Fruit fly (Drosophila melanogaster): Measurements from ENCODE around the gene Kdsr.

Gene Kdsr

DNA sequence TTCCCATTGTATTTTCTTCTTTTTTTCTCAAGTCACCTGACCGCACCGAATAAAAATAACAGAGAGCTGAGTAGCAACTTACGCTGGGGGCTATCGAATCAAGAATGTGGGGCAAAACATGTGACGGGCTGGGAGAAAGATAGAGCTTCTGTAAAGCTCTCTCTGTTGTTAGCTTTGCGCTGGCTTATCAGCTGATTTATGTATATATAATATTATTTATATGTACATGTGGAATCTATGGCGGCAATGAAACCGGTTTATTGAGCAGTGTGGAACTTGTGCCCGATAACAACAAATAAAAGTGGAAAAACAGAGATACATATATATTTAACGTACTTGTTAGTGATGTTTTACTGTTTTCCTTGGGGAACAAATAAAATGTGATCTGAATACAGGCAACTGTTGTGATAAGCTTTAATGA, 30.6 kb upstream of the Kdsr start, which contains the start of gene CG31098:
Gene CG31098 (minus strand): TSS at position 114 of the 421 bp plus-strand sequence.
- TF ChIP-seq CG34406 (GFP tag; optimal IDR thresholded peaks at IDR 0.05): no peak
- TF ChIP-seq CG8119 (GFP tag; IDR thresholded peaks at IDR 0.05): no peak
- TF ChIP-seq Sox102F (GFP tag; optimal IDR thresholded peaks at IDR 0.05): peak; percentile 3
- TF ChIP-seq Hr38 (GFP tag; optimal IDR thresholded peaks at IDR 0.05): no peak
- TF ChIP-seq Eip78C (GFP tag): peak; percentile 77
- TF ChIP-seq CG16779 (tag; optimal IDR thresholded peaks at IDR 0.05): peak; percentile 55
- TF ChIP-seq fkh (GFP tag; optimal IDR thresholded peaks at IDR 0.05): peak; percentile 75
- peak; percentile 33 for TF ChIP-seq vri (GFP tag; optimal IDR thresholded peaks at IDR 0.05)
- TF ChIP-seq Eip93F (GFP tag; optimal IDR thresholded peaks at IDR 0.05): peak; percentile 25
- TF ChIP-seq CG6276 (GFP tag; optimal IDR thresholded peaks at IDR 0.05): peak; percentile 32

DNA sequence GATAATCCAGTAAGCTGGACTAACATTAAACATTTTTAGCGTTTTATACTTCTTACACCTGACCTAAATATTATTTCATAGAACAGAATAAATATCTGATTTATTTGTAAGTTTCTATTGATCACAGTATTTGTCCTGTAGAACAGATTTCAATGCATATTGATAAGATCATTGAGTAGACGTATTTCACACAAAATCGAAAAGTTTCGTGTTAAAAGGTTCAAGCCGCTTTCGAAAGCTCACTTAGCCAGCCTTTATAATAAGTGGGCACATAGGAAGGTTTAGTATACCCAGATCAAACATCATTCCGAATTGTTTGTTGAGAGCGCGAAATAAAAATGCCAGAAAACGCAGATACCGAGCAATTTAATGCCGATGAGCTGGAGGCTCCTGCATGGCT, 27.3 kb upstream of the Kdsr start, which contains the start of gene CG11893:
Gene CG11893 (plus strand): TSS at position 301 of the 400 bp plus-strand sequence.
- TF ChIP-seq CG8119 (GFP tag; IDR thresholded peaks at IDR 0.05) (no peak), CG10669 (GFP tag; optimal IDR thresholded peaks at IDR 0.05) (no peak), CG6854 (GFP tag; optimal IDR thresholded peaks at IDR 0.05) (no peak), CG1621 (tag; optimal IDR thresholded peaks at IDR 0.05) (no peak), CG6276 (GFP tag; optimal IDR thresholded peaks at IDR 0.05) (no peak), vri (GFP tag; optimal IDR thresholded peaks at IDR 0.05) (no peak), CG32006 (GFP tag; optimal IDR thresholded peaks at IDR 0.05) (no peak), topi (GFP tag; optimal IDR thresholded peaks at IDR 0.05) (no peak), Smox (GFP tag; optimal IDR thresholded peaks at IDR 0.05) (no peak), pdm3 (GFP tag; optimal IDR thresholded peaks at IDR 0.05) (no peak), CG11902 (GFP tag; optimal IDR thresholded peaks at IDR 0.05) (no peak), net (GFP tag; optimal IDR thresholded peaks at IDR 0.05) (no peak)

DNA sequence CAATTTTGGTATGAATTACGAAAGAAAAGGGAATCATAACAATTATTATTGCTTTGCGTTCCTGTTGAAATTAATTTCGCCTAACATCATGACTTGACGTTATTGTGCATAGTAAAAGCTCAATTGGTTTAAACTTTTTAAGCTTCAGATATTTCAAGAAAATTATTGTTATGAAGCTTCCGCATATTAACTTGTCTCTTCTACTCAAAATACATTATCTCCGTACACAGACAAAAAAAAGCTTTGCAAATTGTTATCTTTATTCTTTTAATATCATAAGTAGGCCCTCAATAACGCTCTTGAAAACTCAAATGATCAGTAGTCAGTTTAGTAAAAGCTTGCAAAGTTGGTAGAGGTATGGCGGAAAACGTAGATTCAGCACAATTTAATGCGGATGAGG, 24.8 kb upstream of the Kdsr start, which contains the start of gene CG13658:
Gene CG13658 (plus strand): TSS at position 347 of the 400 bp plus-strand sequence.
- TF ChIP-seq CG10669 (GFP tag; optimal IDR thresholded peaks at IDR 0.05): no peak
- TF ChIP-seq Sox15 (GFP tag; optimal IDR thresholded peaks at IDR 0.05): no peak
- no peak for TF ChIP-seq CG6276 (GFP tag; optimal IDR thresholded peaks at IDR 0.05)
- no peak for TF ChIP-seq CG7368 (GFP tag; optimal IDR thresholded peaks at IDR 0.05)
- no peak for TF ChIP-seq CG3919 (GFP tag; optimal IDR thresholded peaks at IDR 0.05)
- TF ChIP-seq CG8119 (GFP tag; IDR thresholded peaks at IDR 0.05): no peak
- TF ChIP-seq CG11294 (GFP tag; IDR thresholded peaks at IDR 0.05): no peak

DNA sequence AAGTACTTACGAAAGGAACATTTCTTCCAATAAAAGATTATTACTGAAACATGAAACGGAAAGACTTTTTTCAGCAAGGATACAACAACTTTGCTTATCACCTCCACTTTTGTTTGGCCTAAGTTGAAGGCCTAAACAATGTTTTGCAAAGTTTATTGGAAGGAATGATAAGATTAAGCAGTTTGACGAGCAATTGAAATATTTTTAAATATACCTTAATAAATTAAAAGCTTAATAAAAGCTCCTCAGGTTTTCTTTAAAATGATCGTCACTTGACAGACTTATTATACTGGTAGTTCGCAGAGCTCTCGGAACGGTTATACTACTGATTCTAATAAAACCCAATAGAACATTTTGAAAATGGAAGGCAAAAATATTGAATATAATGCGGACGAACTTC, 22.9 kb upstream of the Kdsr start, which contains the start of gene CG31104:
Gene CG31104 (plus strand): TSS at position 301 of the 400 bp plus-strand sequence.
- TF ChIP-seq Eip75B (GFP tag; optimal IDR thresholded peaks at IDR 0.05) (no peak), CG10631 (GFP tag; optimal IDR thresholded peaks at IDR 0.05) (no peak)

DNA sequence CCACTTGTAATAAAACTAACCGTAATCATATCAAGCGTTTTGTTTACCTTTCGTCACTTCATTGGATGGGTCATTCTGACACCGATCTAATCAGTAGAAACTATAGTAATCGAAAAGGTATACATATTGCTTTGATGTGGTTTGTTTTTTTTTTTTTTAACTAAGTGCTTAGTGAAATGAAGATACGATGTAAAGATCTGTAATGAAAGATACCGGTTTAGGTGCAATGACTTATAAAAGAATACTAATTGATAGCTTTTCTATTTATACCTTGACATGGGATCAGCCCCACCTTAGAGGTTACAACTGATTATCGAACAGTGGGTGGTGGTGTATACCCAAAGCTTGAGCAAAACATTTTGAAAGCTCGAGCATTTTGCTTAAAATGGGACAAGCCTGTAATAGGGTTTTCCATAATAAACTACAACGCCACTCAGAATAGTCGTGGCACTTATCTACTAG, 20.9 kb upstream of the Kdsr start, which contains the start of gene CG31300:
Gene CG31300 (plus strand): TSS at position 412 of the 462 bp plus-strand sequence.
- TF ChIP-seq Lpt (GFP tag; optimal IDR thresholded peaks at IDR 0.05) (no peak), Ets96B (tag; optimal IDR thresholded peaks at IDR 0.05) (no peak), Gug (GFP tag; IDR thresholded peaks at IDR 0.05) (no peak), CG6163 (GFP tag; IDR thresholded peaks at IDR 0.05) (no peak), ss (GFP tag; optimal IDR thresholded peaks at IDR 0.05) (no peak), CG10669 (GFP tag; optimal IDR thresholded peaks at IDR 0.05) (no peak), Hr4 (GFP tag; optimal IDR thresholded peaks at IDR 0.05) (no peak), Eip78C (GFP tag) (no peak), Hr38 (GFP tag; optimal IDR thresholded peaks at IDR 0.05) (no peak), net (GFP tag; optimal IDR thresholded peaks at IDR 0.05) (no peak), CG11902 (GFP tag; optimal IDR thresholded peaks at IDR 0.05) (no peak), OdsH (GFP tag; optimal IDR thresholded peaks at IDR 0.05) (no peak), Blimp-1 (GFP tag; optimal IDR thresholded peaks at IDR 0.05) (no peak), CG8119 (GFP tag; IDR thresholded peaks at IDR 0.05) (no peak)

Data from whole organism, prepupa.